Worm (Caenorhabditis elegans) whole organism, L1 larva: Measurements from ENCODE around the gene gta-1.

Experiments used
- C16A3.4 ChIP-seq: fragments of 150-350 bp; optimal IDR thresholded peaks from 2 replicates; lab custom pipeline; 2014; ENCODE audit warnings: missing biosample characterization, missing genetic modification characterization
- Y116A8C.19 ChIP-seq: sonication (generic microtip); optimal IDR thresholded peaks from 2 replicates; lab custom pipeline; 2016; ENCODE audit warnings: missing compliant biosample characterization, missing genetic modification characterization, borderline replicate concordance
- alr-1 ChIP-seq: fragments of 200-800 bp; sonication (Bioruptor generic); optimal IDR thresholded peaks from 2 replicates; lab custom pipeline; 2018; ENCODE audit warnings: borderline replicate concordance, mild to moderate bottlenecking, missing genetic modification characterization, missing compliant biosample characterization
- ceh-63 ChIP-seq: fragments of 200-800 bp; sonication (Bioruptor generic); optimal IDR thresholded peaks from 2 replicates; lab custom pipeline; 2018; ENCODE audit warnings: mild to moderate bottlenecking, missing genetic modification characterization, missing compliant biosample characterization
- ceh-82 ChIP-seq, 3 experiments: fragments of 150-350 bp in 1 of 3; sonication (generic microtip) in 2 of 3; optimal IDR thresholded peaks; 2 replicates each; lab custom pipeline; 2014 to 2017; ENCODE audit warnings: missing biosample characterization in 3 of 3, missing genetic modification characterization in 3 of 3
- dpl-1 ChIP-seq, 3 experiments: fragments of 150-350 bp in 2 of 3; sonication (generic microtip) in 1 of 3; optimal IDR thresholded peaks; 2 replicates each; lab custom pipeline; 2014 to 2017; ENCODE audit warnings: missing biosample characterization in 3 of 3, missing genetic modification characterization in 3 of 3, missing genetic modification reagents in 3 of 3
- efl-1 ChIP-seq, 4 experiments: fragments of 150-350 bp; optimal IDR thresholded peaks in 3 of 4; peaks in 1 of 4; 1 replicate in 1 of 4; 2 replicates in 3 of 4; lab custom pipeline; 2014; ENCODE audit warnings: missing biosample characterization in 2 of 4, missing genetic modification characterization in 2 of 4, missing genetic modification reagents in 2 of 4
- egl-13 ChIP-seq: sonication (generic microtip); optimal IDR thresholded peaks from 2 replicates; lab custom pipeline; 2016; ENCODE audit warnings: missing genotype, missing genetic modification reagents, missing genetic modification characterization, missing compliant biosample characterization
- hlh-17 ChIP-seq: fragments of 200-800 bp; sonication (Bioruptor generic); optimal IDR thresholded peaks from 2 replicates; lab custom pipeline; 2018; ENCODE audit warnings: missing genetic modification characterization, mild to moderate bottlenecking, missing compliant biosample characterization, moderate library complexity, borderline replicate concordance
- hpl-2 ChIP-seq: fragments of 150-350 bp; optimal IDR thresholded peaks from 2 replicates; lab custom pipeline; 2014; ENCODE audit warnings: missing biosample characterization, missing genetic modification reagents, missing genetic modification characterization
- irx-1 ChIP-seq: sonication (generic microtip); optimal IDR thresholded peaks from 2 replicates; lab custom pipeline; 2016; ENCODE audit warnings: missing genetic modification characterization, missing compliant biosample characterization
- isw-1 ChIP-seq: fragments of 200-800 bp; sonication (Bioruptor generic); IDR thresholded peaks from 2 replicates; pipeline ENCODE4 v1.3.6; 2022; ENCODE audit warnings: missing genetic modification characterization, missing compliant biosample characterization
- lin-13 ChIP-seq: fragments of 150-350 bp; optimal IDR thresholded peaks from 2 replicates; lab custom pipeline; 2014; ENCODE audit warnings: missing biosample characterization, missing genetic modification reagents, missing genetic modification characterization
- lin-14 ChIP-seq: fragments of 200-800 bp; sonication (Bioruptor generic); optimal IDR thresholded peaks from 2 replicates; lab custom pipeline; 2018; ENCODE audit warnings: mild to moderate bottlenecking, missing genetic modification characterization, moderate library complexity, missing compliant biosample characterization
- lin-35 ChIP-seq, 2 experiments: fragments of 150-350 bp; optimal IDR thresholded peaks; 2 replicates each; lab custom pipeline; 2014; ENCODE audit warnings: missing biosample characterization in 2 of 2, missing genetic modification characterization in 2 of 2, missing genetic modification reagents in 2 of 2
- lin-39 ChIP-seq: fragments of 150-350 bp; optimal IDR thresholded peaks from 2 replicates; lab custom pipeline; 2014; ENCODE audit warnings: missing biosample characterization, missing genetic modification reagents, missing genetic modification characterization
- lir-3 ChIP-seq: sonication (generic microtip); optimal IDR thresholded peaks from 2 replicates; lab custom pipeline; 2016; ENCODE audit warnings: mild to moderate bottlenecking, missing genetic modification characterization, moderate library complexity, missing compliant biosample characterization; ENCODE audit not compliant: poor library complexity
- mab-9 ChIP-seq: fragments of 200-800 bp; sonication (Bioruptor generic); IDR thresholded peaks from 2 replicates; pipeline ENCODE4 v1.3.6; 2022; ENCODE audit warnings: missing genetic modification reagents, missing genetic modification characterization, missing compliant biosample characterization
- mdl-1 ChIP-seq, 2 experiments: fragments of 150-350 bp; optimal IDR thresholded peaks; 2 replicates each; lab custom pipeline; 2014 to 2017; ENCODE audit warnings: missing biosample characterization in 2 of 2, missing genetic modification characterization in 2 of 2, inconsistent platforms in 1 of 2
- nhr-237 ChIP-seq: fragments of 150-350 bp; optimal IDR thresholded peaks from 2 replicates; lab custom pipeline; 2014; ENCODE audit warnings: missing biosample characterization, missing genetic modification characterization
- nhr-77 ChIP-seq: fragments of 150-350 bp; optimal IDR thresholded peaks from 2 replicates; lab custom pipeline; 2014; ENCODE audit warnings: missing biosample characterization, missing genetic modification characterization
- nhr-85 ChIP-seq: sonication (generic microtip); peaks from one replicate; lab custom pipeline; 2016; ENCODE audit warnings: missing genetic modification characterization, inconsistent platforms, missing compliant biosample characterization
- pag-3 ChIP-seq: sonication (generic microtip); optimal IDR thresholded peaks from 2 replicates; lab custom pipeline; 2017; ENCODE audit warnings: missing genetic modification characterization, mild to moderate bottlenecking, missing compliant biosample characterization, antibody characterized with exemption, borderline replicate concordance; ENCODE audit not compliant: insufficient read depth
- rnt-1 ChIP-seq: sonication (generic microtip); optimal IDR thresholded peaks from 2 replicates; lab custom pipeline; 2016; ENCODE audit warnings: mild to moderate bottlenecking, missing genetic modification characterization, moderate library complexity, missing compliant biosample characterization
- snpc-4 ChIP-seq: fragments of 150-350 bp; optimal IDR thresholded peaks from 2 replicates; lab custom pipeline; 2014; ENCODE audit warnings: missing biosample characterization, missing genetic modification characterization
- sox-4 ChIP-seq: sonication (generic microtip); optimal IDR thresholded peaks from 2 replicates; lab custom pipeline; 2016; ENCODE audit warnings: missing genetic modification characterization, missing compliant biosample characterization
- sptf-1 ChIP-seq: fragments of 150-350 bp; optimal IDR thresholded peaks from 2 replicates; lab custom pipeline; 2014; ENCODE audit warnings: missing biosample characterization, missing genetic modification characterization
- sup-37 ChIP-seq: fragments of 200-800 bp; sonication (Bioruptor generic); optimal IDR thresholded peaks from 2 replicates; lab custom pipeline; 2018; ENCODE audit warnings: mild to moderate bottlenecking, missing genetic modification characterization, missing compliant biosample characterization
- unc-86 ChIP-seq: sonication (generic microtip); optimal IDR thresholded peaks from 2 replicates; lab custom pipeline; 2016; ENCODE audit warnings: missing genetic modification characterization, missing compliant biosample characterization
- unc-98 ChIP-seq: fragments of 200-800 bp; sonication (Bioruptor generic); IDR thresholded peaks from 2 replicates; pipeline ENCODE4 v1.3.6; 2022; ENCODE audit warnings: missing genetic modification characterization, missing compliant biosample characterization
- ztf-4 ChIP-seq: fragments of 150-350 bp; optimal IDR thresholded peaks from 2 replicates; lab custom pipeline; 2014; ENCODE audit warnings: missing biosample characterization, missing genetic modification characterization

Gene gta-1

ce11 chrIV:10151439-10151997 is 28.9 kb upstream of the gta-1 start, which contains the start of gene copg-1 (continued):
- TF ChIP-seq sup-37 (GFP tag; lab: Kevin White, UChicago): no peak
- TF ChIP-seq unc-98 (GFP tag; lab: Robert Waterston, UW): no peak
- peak; percentile 6 for TF ChIP-seq lin-13 (GFP tag; lab: Kevin White, UChicago)
- TF ChIP-seq hpl-2 (GFP tag; lab: Kevin White, UChicago): no peak
- TF ChIP-seq sox-4 (tag; lab: Kevin White, UChicago): no peak
- no peak for TF ChIP-seq pag-3
- peak; percentile 48 for TF ChIP-seq nhr-85 (tag; lab: Kevin White, UChicago)
- no peak for TF ChIP-seq mab-9 (GFP tag; lab: Robert Waterston, UW)
- peak; percentile 73 for TF ChIP-seq lin-14 (GFP tag; lab: Kevin White, UChicago)
- TF ChIP-seq dpl-1 (GFP tag; optimal IDR thresholded peaks at IDR 0.05; lab: Kevin White, UChicago): peak; percentile 45 to 74 (median 62)

- TF ChIP-seq lir-3: no peak
- TF ChIP-seq efl-1 (optimal IDR thresholded peaks at IDR 0.05; lab: Kevin White, UChicago): no peak
- TF ChIP-seq efl-1 (GFP tag; optimal IDR thresholded peaks at IDR 0.05 in 1 of 2; lab: Kevin White, UChicago): peak in 1 of 2 experiments; percentile 88
Measured at ce11 chrIV:10153479-10153878, 27.0 kb upstream of the gta-1 start.

- TF ChIP-seq ztf-4 (tag; lab: Kevin White, UChicago): no peak
- no peak for TF ChIP-seq Y116A8C.19 (tag; lab: Kevin White, UChicago)
- TF ChIP-seq sox-4 (tag; lab: Kevin White, UChicago): no peak
- TF ChIP-seq unc-86 (tag; lab: Kevin White, UChicago): no peak
- TF ChIP-seq lin-39 (tag; lab: Kevin White, UChicago): no peak
- no peak for TF ChIP-seq mdl-1 (tag; optimal IDR thresholded peaks at IDR 0.05; lab: Kevin White, UChicago)
- no peak for TF ChIP-seq ceh-82 (tag; optimal IDR thresholded peaks at IDR 0.05; lab: Kevin White, UChicago)
- TF ChIP-seq rnt-1 (tag; lab: Kevin White, UChicago): peak; percentile 24
- no peak for TF ChIP-seq alr-1
Measured at ce11 chrIV:10155475-10155874, 25.0 kb upstream of the gta-1 start, which contains the start of gene ttr-54. ttr-54 (plus strand) TSS chrIV:10155775.

ce11 chrIV:10157034-10157433 is 23.4 kb upstream of the gta-1 start:
- no peak for TF ChIP-seq ceh-63 (GFP tag; lab: Kevin White, UChicago)
- no peak for TF ChIP-seq sptf-1
- no peak for TF ChIP-seq lin-35 (GFP tag; optimal IDR thresholded peaks at IDR 0.05; lab: Kevin White, UChicago)
- no peak for TF ChIP-seq isw-1 (GFP tag; lab: Robert Waterston, UW)
- no peak for TF ChIP-seq snpc-4 (tag; lab: Kevin White, UChicago)
- TF ChIP-seq sox-4 (tag; lab: Kevin White, UChicago): no peak
- no peak for TF ChIP-seq hlh-17 (GFP tag; lab: Kevin White, UChicago)
- no peak for TF ChIP-seq nhr-237 (tag; lab: Kevin White, UChicago)

ce11 chrIV:10157489-10158088 is 22.9 kb upstream of the gta-1 start, which contains the start of gene ttr-53:
ttr-53 (plus strand) TSS chrIV:10158038.
- TF ChIP-seq C16A3.4 (tag; lab: Kevin White, UChicago): no peak
- TF ChIP-seq mab-9 (GFP tag; lab: Robert Waterston, UW): no peak
- TF ChIP-seq irx-1 (tag; lab: Kevin White, UChicago): no peak
- TF ChIP-seq nhr-77 (tag; lab: Kevin White, UChicago): no peak
- TF ChIP-seq egl-13 (tag; lab: Kevin White, UChicago): no peak
- no peak for TF ChIP-seq ceh-63 (GFP tag; lab: Kevin White, UChicago)
